Fruit fly (Drosophila melanogaster) whole organism, embryonic: ENCODE data around the gene Nprl3.

Experiments
- Awh ChIP-seq: fragments of 200-800 bp; sonication (Bioruptor generic); IDR thresholded peaks from 2 replicates; pipeline ENCODE4, ENCODE4 v1.3.6; 2022; ENCODE audit warnings: missing biosample characterization, missing genetic modification characterization
- Bgb ChIP-seq: fragments of 200-800 bp; sonication (Bioruptor generic); IDR thresholded peaks from 2 replicates; pipeline ENCODE4 v1.3.6; 2022; ENCODE audit warnings: missing biosample characterization, missing genetic modification characterization; ENCODE audit not compliant: partially characterized antibody
- BtbVII ChIP-seq: fragments of 200-800 bp; sonication (Bioruptor generic); optimal IDR thresholded peaks from 3 replicates; lab custom pipeline; 2017; ENCODE audit warnings: missing biosample characterization, mild to moderate bottlenecking, missing genetic modification characterization
- Bteb2 ChIP-seq: fragments of 200-800 bp; sonication (Bioruptor generic); optimal IDR thresholded peaks from 2 replicates; lab custom pipeline; 2016; ENCODE audit warnings: missing biosample characterization, missing genetic modification characterization
- CG10267 ChIP-seq: fragments of 200-800 bp; sonication (Bioruptor generic); optimal IDR thresholded peaks from 2 replicates; lab custom pipeline; 2018; ENCODE audit warnings: missing biosample characterization, mild to moderate bottlenecking, missing genetic modification characterization, moderate library complexity
- CG10274 ChIP-seq: fragments of 200-800 bp; sonication (Bioruptor generic); optimal IDR thresholded peaks from 3 replicates; lab custom pipeline; 2017; ENCODE audit warnings: missing biosample characterization, mild to moderate bottlenecking, missing genetic modification characterization
- CG11398 ChIP-seq: fragments of 200-800 bp; sonication (Bioruptor generic); optimal IDR thresholded peaks from 2 replicates; lab custom pipeline; 2016; ENCODE audit warnings: missing biosample characterization, missing genetic modification characterization
- CG11696 ChIP-seq: fragments of 200-800 bp; sonication (Bioruptor generic); IDR thresholded peaks from 2 replicates; pipeline ENCODE4 v1.3.6; 2022; ENCODE audit warnings: missing biosample characterization, missing genetic modification characterization
- CG12219 ChIP-seq: fragments of 200-800 bp; sonication (Bioruptor generic); optimal IDR thresholded peaks from 3 replicates; lab custom pipeline; 2018; ENCODE audit warnings: missing biosample characterization, mild to moderate bottlenecking, missing genetic modification characterization
- CG12744 ChIP-seq: fragments of 200-800 bp; sonication (Bioruptor generic); optimal IDR thresholded peaks from 2 replicates; lab custom pipeline; 2016; ENCODE audit warnings: missing biosample characterization, missing genetic modification characterization
- CG13287 ChIP-seq: fragments of 200-800 bp; sonication (Bioruptor generic); IDR thresholded peaks from 2 replicates; pipeline ENCODE4 v1.3.6; 2022; ENCODE audit warnings: missing biosample characterization, missing genetic modification characterization; ENCODE audit not compliant: partially characterized antibody
- CG1603 ChIP-seq: fragments of 200-800 bp; sonication (Bioruptor generic); optimal IDR thresholded peaks from 2 replicates; lab custom pipeline; 2019; ENCODE audit warnings: missing biosample characterization, mild to moderate bottlenecking, missing genetic modification characterization, moderate library complexity
- CG16815 ChIP-seq: fragments of 200-800 bp; sonication (Bioruptor generic); optimal IDR thresholded peaks from 3 replicates; lab custom pipeline; 2017; ENCODE audit warnings: missing biosample characterization, mild to moderate bottlenecking, missing genetic modification characterization
- CG18476 ChIP-seq: fragments of 200-800 bp; sonication (Bioruptor generic); optimal IDR thresholded peaks from 2 replicates; lab custom pipeline; 2016; ENCODE audit warnings: missing biosample characterization, mild to moderate bottlenecking, missing genetic modification characterization
- CG30020 ChIP-seq: fragments of 200-800 bp; optimal IDR thresholded peaks from 2 replicates; lab custom pipeline; 2019; ENCODE audit warnings: missing biosample characterization, mild to moderate bottlenecking, missing genetic modification characterization, moderate library complexity
- CG32532 ChIP-seq: fragments of 200-800 bp; sonication (Bioruptor generic); IDR thresholded peaks from 2 replicates; pipeline ENCODE4 v1.3.6; 2022; ENCODE audit warnings: missing biosample characterization, missing genetic modification characterization
- CG33213 ChIP-seq: fragments of 200-800 bp; sonication (Bioruptor generic); optimal IDR thresholded peaks from 3 replicates; lab custom pipeline; 2016; ENCODE audit warnings: missing biosample characterization, missing genetic modification characterization
- CG42726 ChIP-seq: fragments of 200-800 bp; sonication (Bioruptor generic); IDR thresholded peaks from 2 replicates; pipeline ENCODE4 v1.3.6; 2022; ENCODE audit warnings: missing biosample characterization, missing genetic modification characterization; ENCODE audit not compliant: partially characterized antibody
- CG4730 ChIP-seq: fragments of 200-800 bp; sonication (Bioruptor generic); IDR thresholded peaks from 2 replicates; pipeline ENCODE4 v1.3.6; 2022; ENCODE audit warnings: missing biosample characterization, missing genetic modification characterization
- CG6654 ChIP-seq: fragments of 200-800 bp; sonication (Bioruptor generic); optimal IDR thresholded peaks from 2 replicates; lab custom pipeline; 2017; ENCODE audit warnings: missing biosample characterization, mild to moderate bottlenecking, missing genetic modification characterization
- CG7786 ChIP-seq: fragments of 200-800 bp; sonication (Bioruptor generic); optimal IDR thresholded peaks from 2 replicates; lab custom pipeline; 2016; ENCODE audit warnings: missing biosample characterization, missing genetic modification characterization
- CG8089 ChIP-seq: fragments of 200-800 bp; sonication (Bioruptor generic); optimal IDR thresholded peaks from 3 replicates; lab custom pipeline; 2016; ENCODE audit warnings: missing biosample characterization, missing genetic modification characterization
- ERR ChIP-seq: fragments of 200-800 bp; sonication (Bioruptor generic); optimal IDR thresholded peaks from 2 replicates; lab custom pipeline; 2016; ENCODE audit warnings: missing biosample characterization, missing genetic modification characterization
- Fer2 ChIP-seq: fragments of 200-800 bp; sonication (Bioruptor generic); optimal IDR thresholded peaks from 2 replicates; lab custom pipeline; 2018; ENCODE audit warnings: missing biosample characterization, mild to moderate bottlenecking, missing genetic modification characterization, moderate library complexity
- HHEX ChIP-seq: fragments of 200-800 bp; sonication (Bioruptor generic); optimal IDR thresholded peaks from 3 replicates; lab custom pipeline; 2017; ENCODE audit warnings: missing biosample characterization, mild to moderate bottlenecking, missing genetic modification characterization, missing genetic modification reagents
- HLH54F ChIP-seq: fragments of 200-800 bp; sonication (Bioruptor generic); optimal IDR thresholded peaks from 3 replicates; lab custom pipeline; 2016; ENCODE audit warnings: missing biosample characterization, missing genetic modification characterization
- Hey ChIP-seq: fragments of 200-800 bp; sonication (Bioruptor generic); optimal IDR thresholded peaks from 3 replicates; lab custom pipeline; 2018; ENCODE audit warnings: missing biosample characterization, mild to moderate bottlenecking, missing genetic modification characterization
- Spps ChIP-seq: fragments of 200-800 bp; sonication (Bioruptor generic); optimal IDR thresholded peaks from 2 replicates; lab custom pipeline; 2018; ENCODE audit warnings: missing biosample characterization, mild to moderate bottlenecking, missing genetic modification characterization
- ab ChIP-seq: fragments of 200-800 bp; sonication (Bioruptor generic); optimal IDR thresholded peaks from 2 replicates; lab custom pipeline; 2016; ENCODE audit warnings: missing biosample characterization, missing genetic modification characterization
- bigmax ChIP-seq: fragments of 200-800 bp; sonication (Bioruptor generic); optimal IDR thresholded peaks from 2 replicates; lab custom pipeline; 2018; ENCODE audit warnings: missing biosample characterization, mild to moderate bottlenecking, missing genetic modification characterization
- chinmo ChIP-seq: fragments of 200-800 bp; sonication (Bioruptor generic); IDR thresholded peaks from 4 replicates; pipeline ENCODE4 v1.3.6; 2022; ENCODE audit warnings: missing biosample characterization, missing genetic modification characterization; ENCODE audit not compliant: partially characterized antibody
- chm ChIP-seq: fragments of 200-800 bp; sonication (Bioruptor generic); IDR thresholded peaks from 2 replicates; pipeline ENCODE4 v1.3.6; 2022; ENCODE audit warnings: missing biosample characterization, missing genetic modification characterization
- dmrt99B ChIP-seq: fragments of 200-800 bp; sonication (Bioruptor generic); optimal IDR thresholded peaks from 2 replicates; lab custom pipeline; 2018; ENCODE audit warnings: missing biosample characterization, mild to moderate bottlenecking, missing genetic modification characterization, moderate library complexity
- eyg ChIP-seq: fragments of 200-800 bp; sonication (Bioruptor generic); optimal IDR thresholded peaks from 3 replicates; lab custom pipeline; 2016; ENCODE audit warnings: missing biosample characterization, missing genetic modification characterization
- gfzf ChIP-seq: fragments of 200-800 bp; sonication (Bioruptor generic); optimal IDR thresholded peaks from 2 replicates; lab custom pipeline; 2016; ENCODE audit warnings: missing biosample characterization, mild to moderate bottlenecking, missing genetic modification characterization, moderate library complexity
- gro ChIP-seq: fragments of 200-800 bp; sonication (Bioruptor generic); optimal IDR thresholded peaks from 2 replicates; lab custom pipeline; 2016; ENCODE audit warnings: missing biosample characterization, missing genetic modification characterization
- gsb ChIP-seq: fragments of 200-800 bp; sonication (Bioruptor generic); IDR thresholded peaks from 2 replicates; pipeline ENCODE4 v1.3.6; 2022; ENCODE audit warnings: missing biosample characterization, missing genetic modification characterization
- hkb ChIP-seq, 2 experiments: fragments of 200-800 bp in 1 of 2; fragments of >200 bp in 1 of 2; sonication (Bioruptor generic) in 1 of 2; IDR thresholded peaks in 1 of 2; optimal IDR thresholded peaks in 1 of 2; 2 replicates each; pipeline versions ENCODE4 v1.3.6 to Lab custom; 2017 to 2022; ENCODE audit warnings: missing biosample characterization in 1 of 2, missing genetic modification characterization in 1 of 2
- mld ChIP-seq: fragments of 200-800 bp; sonication (Bioruptor generic); IDR thresholded peaks from 3 replicates; pipeline ENCODE4 v1.3.6; 2022; ENCODE audit warnings: missing biosample characterization, missing genetic modification characterization; ENCODE audit not compliant: partially characterized antibody
- odd ChIP-seq: fragments of 200-800 bp; sonication (Bioruptor generic); optimal IDR thresholded peaks from 2 replicates; lab custom pipeline; 2017; ENCODE audit warnings: missing biosample characterization, mild to moderate bottlenecking, missing genetic modification characterization
- p53 ChIP-seq: fragments of 200-800 bp; sonication (Bioruptor generic); optimal IDR thresholded peaks from 2 replicates; lab custom pipeline; 2016; ENCODE audit warnings: missing biosample characterization, missing genetic modification characterization
- prd ChIP-seq, 3 experiments: fragments of >200 bp in 2 of 3; fragments of 200-800 bp in 1 of 3; sonication (Bioruptor generic) in 1 of 3; optimal IDR thresholded peaks in 2 of 3; IDR thresholded peaks in 1 of 3; 2 replicates in 2 of 3; 3 replicates in 1 of 3; pipeline versions ENCODE4 v1.3.6 to Lab custom; 2017 to 2022; ENCODE audit warnings: missing biosample characterization in 1 of 3, missing genetic modification characterization in 1 of 3
- run ChIP-seq: fragments of 200-800 bp; sonication (Bioruptor generic); optimal IDR thresholded peaks from 3 replicates; lab custom pipeline; 2018; ENCODE audit warnings: missing biosample characterization, mild to moderate bottlenecking, missing genetic modification characterization
- sens ChIP-seq: fragments of 200-800 bp; sonication (Bioruptor generic); peaks from one replicate; lab custom pipeline; 2016; ENCODE audit warnings: missing biosample characterization, missing genetic modification characterization
- seq ChIP-seq: fragments of 200-800 bp; sonication (Bioruptor generic); IDR thresholded peaks from 2 replicates; pipeline ENCODE4 v1.3.6; 2022; ENCODE audit warnings: missing biosample characterization, missing genetic modification characterization
- tna ChIP-seq: fragments of 200-800 bp; sonication (Bioruptor generic); IDR thresholded peaks from 2 replicates; pipeline ENCODE4 v1.3.6; 2022; ENCODE audit warnings: missing biosample characterization, missing genetic modification characterization; ENCODE audit not compliant: partially characterized antibody
- toy ChIP-seq: fragments of 200-800 bp; sonication (Bioruptor generic); IDR thresholded peaks from 2 replicates; pipeline ENCODE4 v1.3.6; 2022; ENCODE audit warnings: missing biosample characterization, missing genetic modification characterization
- ttk ChIP-seq: fragments of 200-800 bp; sonication (Bioruptor generic); IDR thresholded peaks from 2 replicates; pipeline ENCODE4 v2.1.2; 2022; ENCODE audit warnings: missing biosample characterization, missing genetic modification characterization
- unpg ChIP-seq: fragments of 200-800 bp; sonication (Bioruptor generic); optimal IDR thresholded peaks from 3 replicates; lab custom pipeline; 2018; ENCODE audit warnings: missing biosample characterization, mild to moderate bottlenecking, missing genetic modification characterization, moderate library complexity

Gene Nprl3

dm6 chr3L:14050944-14051548, 49.4 kb upstream of the Nprl3 start, which contains the start of gene CG6833 (continued):
- TF ChIP-seq sens (GFP tag; lab: Kevin White, UChicago) (peak; percentile 86), toy (GFP tag; lab: Robert Waterston, UW) (peak; percentile 41; the same call in 1 of the 2 replicates), CG11696 (GFP tag; lab: Robert Waterston, UW) (no peak), Hey (tag; lab: Kevin White, UChicago) (no peak), Awh (GFP tag; lab: Robert Waterston, UW) (peak; percentile 54), CG7786 (peak; percentile 65), CG8089 (GFP tag; lab: Kevin White, UChicago) (no peak), unpg (peak; percentile 45), CG12744 (peak; percentile 38), CG10274 (GFP tag; lab: Kevin White, UChicago) (peak; percentile 6), CG42726 (GFP tag; lab: Robert Waterston, UW) (0 out of 2 replicates have a peak, but pooled peaks have one; percentile 30), chinmo (GFP tag; lab: Robert Waterston, UW) (no peak), Bteb2 (no peak), CG30020 (tag; lab: Kevin White, UChicago) (peak; percentile 61), hkb (optimal IDR thresholded peaks at IDR 0.05; lab: Kevin White, UChicago) (no peak), hkb (GFP tag; IDR thresholded peaks at IDR 0.05; lab: Robert Waterston, UW) (peak; percentile 72), mld (GFP tag; lab: Robert Waterston, UW) (no peak), CG6654 (peak; percentile 38), Bgb (no peak), ab (GFP tag; lab: Kevin White, UChicago) (peak; percentile 38), CG16815 (GFP tag; lab: Kevin White, UChicago) (peak; percentile 35), prd (optimal IDR thresholded peaks at IDR 0.05; lab: Kevin White, UChicago) (no peak), prd (GFP tag; IDR thresholded peaks at IDR 0.05; lab: Robert Waterston, UW) (peak; percentile 86), chm (peak; percentile 74), HHEX (peak; percentile 50), ttk (peak; percentile 69; the same call in 1 of the 2 replicates), odd (GFP tag; lab: Kevin White, UChicago) (no peak), gro (GFP tag; lab: Kevin White, UChicago) (peak; percentile 77), CG12219 (GFP tag; lab: Kevin White, UChicago) (no peak), run (tag; lab: Kevin White, UChicago) (no peak), seq (no peak), Fer2 (tag; lab: Kevin White, UChicago) (peak; percentile 5), CG18476 (GFP tag; lab: Kevin White, UChicago) (peak; percentile 47), CG10267 (peak; percentile 54), p53 (peak; percentile 16), CG4730 (GFP tag; lab: Robert Waterston, UW) (peak; percentile 83), HLH54F (GFP tag; lab: Kevin White, UChicago) (peak; percentile 73), CG32532 (GFP tag; lab: Robert Waterston, UW) (peak; percentile 88), tna (no peak), eyg (peak; percentile 84), ERR (GFP tag; lab: Kevin White, UChicago) (peak; percentile 39), CG13287 (GFP tag; lab: Robert Waterston, UW) (peak; percentile 32), BtbVII (GFP tag; lab: Kevin White, UChicago) (no peak), dmrt99B (peak; percentile 57), bigmax (GFP tag; lab: Kevin White, UChicago) (no peak), gsb (peak; percentile 69), Spps (tag; lab: Kevin White, UChicago) (no peak), gfzf (GFP tag; lab: Kevin White, UChicago) (peak; percentile 92), CG33213 (peak; percentile 87), CG1603 (tag; lab: Kevin White, UChicago) (peak; percentile 83), CG11398 (peak; percentile 38)
